Worm (Caenorhabditis elegans): ENCODE data around the gene asd-1.

asd-1 gene

DNA sequence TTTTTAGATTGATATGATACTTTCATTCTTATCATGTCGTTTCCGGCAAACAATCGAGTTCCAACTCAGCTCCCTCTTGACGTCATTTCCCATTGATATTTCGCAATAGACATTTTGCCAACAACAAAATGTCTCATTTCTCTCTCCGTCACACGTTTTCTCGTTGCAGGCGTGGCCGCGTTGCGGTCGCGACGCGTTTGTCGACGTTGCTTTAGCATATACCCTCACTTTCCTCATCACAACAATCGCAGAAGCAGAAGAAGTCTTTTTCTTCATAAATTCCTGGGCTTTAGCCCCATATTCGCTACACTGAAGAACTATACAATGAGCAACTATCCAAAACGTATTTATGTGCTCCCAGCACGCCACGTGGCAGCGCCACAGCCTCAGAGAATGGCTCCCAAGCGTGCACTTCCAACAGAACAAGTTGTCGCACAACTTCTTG lies 3.4 kb upstream of the asd-1 start, which contains the start of gene xbp-1 (continued):
- TF ChIP-seq sdz-12 (GFP tag; optimal IDR thresholded peaks at IDR 0.05) (peak; percentile 50), mdt-29 (GFP tag; IDR thresholded peaks at IDR 0.05) (peak; percentile 49; the same call in 1 of the 2 replicates), lir-3 (tag; optimal IDR thresholded peaks at IDR 0.05) (no peak), mxl-3 (GFP tag; optimal IDR thresholded peaks at IDR 0.05) (peak; percentile 97), lin-38 (GFP tag; IDR thresholded peaks at IDR 0.05) (peak; percentile 71), lsy-2 (tag; optimal IDR thresholded peaks at IDR 0.05) (peak; percentile 82 to 94), attf-4 (tag; optimal IDR thresholded peaks at IDR 0.05) (no peak), dve-1 (tag; optimal IDR thresholded peaks at IDR 0.05; ENCODE audit: insufficient read depth) (peak; percentile 99), unc-39 (tag; optimal IDR thresholded peaks at IDR 0.05) (no peak), ZK546.5 (tag; optimal IDR thresholded peaks at IDR 0.05) (no peak), nhr-77 (tag; optimal IDR thresholded peaks at IDR 0.05) (peak; percentile 91), hmg-1.1 (GFP tag; IDR thresholded peaks at IDR 0.05) (peak; percentile 75), egl-27 (tag; optimal IDR thresholded peaks at IDR 0.05) (peak; percentile 5), madf-9 (GFP tag; conservative IDR thresholded peaks at IDR 0.05) (peak; percentile 82), ztf-11 (tag; optimal IDR thresholded peaks at IDR 0.05) (no peak), nhr-48 (tag; optimal IDR thresholded peaks at IDR 0.05) (peak; percentile 82), jun-1 (tag; optimal IDR thresholded peaks at IDR 0.05) (peak; percentile 93), rbr-2 (tag; optimal IDR thresholded peaks at IDR 0.05) (peak; percentile 92), dmd-6 (GFP tag; IDR thresholded peaks at IDR 0.05) (peak; percentile 98), tra-1 (GFP tag; IDR thresholded peaks at IDR 0.05) (peak; percentile 81), hlh-11 (tag; optimal IDR thresholded peaks at IDR 0.05) (peak; percentile 98), F10B5.3 (tag; optimal IDR thresholded peaks at IDR 0.05) (no peak), cey-2 (tag; optimal IDR thresholded peaks at IDR 0.05; ENCODE audit: borderline replicate concordance, insufficient read depth) (no peak), fos-1 (tag; optimal IDR thresholded peaks at IDR 0.05) (no peak), hlh-30 (tag; optimal IDR thresholded peaks at IDR 0.05; ENCODE audit: insufficient read depth) (peak; percentile 94), ceh-20 (GFP tag; IDR thresholded peaks at IDR 0.05) (peak; percentile 77), ZK337.2 (GFP tag; IDR thresholded peaks at IDR 0.05) (0 out of 2 replicates have a peak, but pooled peaks have one; percentile 23), vab-7 (GFP tag; IDR thresholded peaks at IDR 0.05) (peak; percentile 71), ctbp-1 (GFP tag; IDR thresholded peaks at IDR 0.05) (peak; percentile 75; the same call in 1 of the 2 replicates), spr-3 (GFP tag; optimal IDR thresholded peaks at IDR 0.05) (peak; percentile 23), R02D3.7 (tag; optimal IDR thresholded peaks at IDR 0.05) (no peak), pqm-1 (tag; optimal IDR thresholded peaks at IDR 0.05) (peak; percentile 95), daf-19 (GFP tag; conservative IDR thresholded peaks at IDR 0.05) (peak; percentile 45; the same call in 1 of the 2 replicates), spr-1 (tag; optimal IDR thresholded peaks at IDR 0.05) (peak; percentile 30), ceh-32 (tag; optimal IDR thresholded peaks at IDR 0.05; ENCODE audit: poor library complexity) (no peak), F49E8.2 (tag; optimal IDR thresholded peaks at IDR 0.05; ENCODE audit: borderline replicate concordance) (no peak), ceh-82 (tag; optimal IDR thresholded peaks at IDR 0.05) (no peak), daf-16 (GFP tag; optimal IDR thresholded peaks at IDR 0.05) (peak; percentile 15 to 92), daf-16 (tag; optimal IDR thresholded peaks at IDR 0.05) (peak; percentile 99), D1046.2 (GFP tag; IDR thresholded peaks at IDR 0.05) (no peak), unc-130 (GFP tag; optimal IDR thresholded peaks at IDR 0.05) (no peak), set-16 (GFP tag; IDR thresholded peaks at IDR 0.05) (peak; percentile 39), ceh-28 (tag; optimal IDR thresholded peaks at IDR 0.05) (no peak), gei-8 (GFP tag; optimal IDR thresholded peaks at IDR 0.05) (no peak), Y105C5A.15 (GFP tag; IDR thresholded peaks at IDR 0.05) (no peak), duxl-1 (tag; optimal IDR thresholded peaks at IDR 0.05; ENCODE audit: poor library complexity) (peak; percentile 4), dmd-8 (GFP tag; IDR thresholded peaks at IDR 0.05) (no peak), zag-1 (tag; optimal IDR thresholded peaks at IDR 0.05) (no peak), F26F4.8 (GFP tag; conservative IDR thresholded peaks at IDR 0.05) (no peak), zfp-3 (GFP tag; conservative IDR thresholded peaks at IDR 0.05) (peak; percentile 84), F37D6.2 (tag; optimal IDR thresholded peaks at IDR 0.05) (peak; percentile 64)
